Fruit fly (Drosophila melanogaster): ENCODE results near the gene CG42717.

DNA sequence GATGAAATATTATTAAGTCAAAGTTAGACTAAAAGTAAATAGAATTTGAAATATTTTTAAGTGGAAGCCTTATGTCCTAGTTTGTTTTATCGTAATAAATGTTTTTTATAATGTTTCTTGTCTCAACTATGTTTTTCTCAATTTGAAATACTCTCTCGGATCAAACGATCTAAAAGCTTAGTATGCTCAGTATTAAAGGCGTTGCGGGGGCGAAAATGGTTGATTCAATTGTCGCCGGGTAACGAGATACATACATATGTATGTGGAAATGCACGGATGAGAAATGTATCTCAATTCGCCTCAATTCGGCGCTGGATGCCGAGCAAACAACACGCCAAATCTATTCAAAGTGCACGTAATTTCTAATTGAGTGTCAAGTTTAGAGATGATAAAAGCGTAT lies 2.2 kb upstream of the CG42717 start, which contains the start of gene CG5895:
- TF ChIP-seq insv (optimal IDR thresholded peaks at IDR 0.05) (no peak), Myc (optimal IDR thresholded peaks at IDR 0.05) (no peak), Sin3A (optimal IDR thresholded peaks at IDR 0.05) (no peak), h (optimal IDR thresholded peaks at IDR 0.05) (no peak), ttk (optimal IDR thresholded peaks at IDR 0.05) (no peak), psq (optimal IDR thresholded peaks at IDR 0.05) (no peak)
